Worm (Caenorhabditis elegans): ENCODE data around the gene sds-22.
A peak's percentile ranks its signal among the peaks of the same experiment; 100 is the strongest.

Gene sds-22

DNA sequence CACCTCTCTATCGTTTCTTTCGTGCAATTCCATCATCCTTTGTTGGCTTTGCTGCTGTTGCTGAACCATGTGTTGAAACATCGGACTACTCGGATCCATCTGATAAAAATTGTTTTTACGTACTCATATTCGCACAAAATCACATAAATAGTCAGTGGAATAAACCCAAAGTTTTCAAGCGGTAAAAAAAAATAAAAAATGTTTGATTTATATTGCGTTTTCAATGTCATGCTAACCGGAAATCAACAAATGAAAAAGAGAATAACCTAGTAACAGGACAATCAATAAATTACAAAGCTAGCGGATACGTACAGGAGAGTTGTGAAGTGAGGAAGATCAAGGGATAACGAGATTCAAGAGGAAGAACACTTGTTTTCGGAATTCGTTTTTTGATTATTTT lies 3.3 kb upstream of the sds-22 start, which contains the start of gene mdt-10:
mdt-10 (minus strand) TSS at position 101 of the 400 bp plus-strand sequence.
- no peak for TF ChIP-seq gmeb-1 (tag; optimal IDR thresholded peaks at IDR 0.05)
- TF ChIP-seq nhr-129 (tag; optimal IDR thresholded peaks at IDR 0.05) = no peak
- TF ChIP-seq nhr-12 (tag; optimal IDR thresholded peaks at IDR 0.05) = no peak
- no peak for TF ChIP-seq aly-2 (tag; optimal IDR thresholded peaks at IDR 0.05)
- no peak for TF ChIP-seq lsy-2 (tag; optimal IDR thresholded peaks at IDR 0.05)
- TF ChIP-seq unc-62 (GFP tag; optimal IDR thresholded peaks at IDR 0.05) = no peak
- TF ChIP-seq egl-27 (tag; optimal IDR thresholded peaks at IDR 0.05) = no peak
- no peak for TF ChIP-seq sma-3 (GFP tag; optimal IDR thresholded peaks at IDR 0.05)
- TF ChIP-seq zag-1 (tag; optimal IDR thresholded peaks at IDR 0.05) = no peak
- TF ChIP-seq sem-4 (tag; optimal IDR thresholded peaks at IDR 0.05) = no peak
- no peak for TF ChIP-seq lin-39 (tag; optimal IDR thresholded peaks at IDR 0.05)
- no peak for TF ChIP-seq unc-39 (tag; optimal IDR thresholded peaks at IDR 0.05)
- TF ChIP-seq elt-3 (tag; optimal IDR thresholded peaks at IDR 0.05) = no peak
- TF ChIP-seq F13H6.1 (tag; optimal IDR thresholded peaks at IDR 0.05) = no peak
- no peak for TF ChIP-seq skn-1 (tag; optimal IDR thresholded peaks at IDR 0.05)

- TF ChIP-seq ztf-4 (tag; optimal IDR thresholded peaks at IDR 0.05) (no peak), lsy-2 (tag; optimal IDR thresholded peaks at IDR 0.05) (no peak), unc-39 (tag; optimal IDR thresholded peaks at IDR 0.05) (no peak), lin-13 (GFP tag; optimal IDR thresholded peaks at IDR 0.05) (no peak), lin-11 (tag; optimal IDR thresholded peaks at IDR 0.05) (no peak), ZK546.5 (tag; optimal IDR thresholded peaks at IDR 0.05) (no peak), nhr-6 (tag; optimal IDR thresholded peaks at IDR 0.05) (no peak), unc-55 (GFP tag; optimal IDR thresholded peaks at IDR 0.05) (no peak), mab-5 (tag; optimal IDR thresholded peaks at IDR 0.05) (no peak), ztf-11 (tag; optimal IDR thresholded peaks at IDR 0.05) (no peak), nhr-21 (tag; optimal IDR thresholded peaks at IDR 0.05) (no peak)
Observed at ce11 chrII:7855619-7856018, 2.6 kb upstream of the sds-22 start, which contains the start of gene mdmh-35. mdmh-35 (minus strand) TSS chrII:7855719.

ce11 chrII:7857485-7858010 lies 653 bp upstream of the sds-22 start, which contains the start of the genes cec-3 and T09A5.15:
cec-3 (minus strand) TSS chrII:7857600.
T09A5.15 (plus strand) TSS chrII:7857960.
- TF ChIP-seq lsy-2 (tag; optimal IDR thresholded peaks at IDR 0.05) (peak in 1 of 2 experiments; percentile 69), nhr-25 (tag; optimal IDR thresholded peaks at IDR 0.05) (peak; percentile 2), C34F6.9 (tag; optimal IDR thresholded peaks at IDR 0.05) (peak; percentile 63), crh-2 (tag; optimal IDR thresholded peaks at IDR 0.05) (peak; percentile 44), fos-1 (tag; optimal IDR thresholded peaks at IDR 0.05) (peak; percentile 2), ceh-16 (tag; optimal IDR thresholded peaks at IDR 0.05) (no peak), sma-3 (GFP tag; optimal IDR thresholded peaks at IDR 0.05) (peak; percentile 39), sma-9 (GFP tag; optimal IDR thresholded peaks at IDR 0.05) (peak; percentile 21), sma-9 (tag; optimal IDR thresholded peaks at IDR 0.05) (no peak), F13H6.1 (tag; optimal IDR thresholded peaks at IDR 0.05) (peak; percentile 4), unc-55 (GFP tag; optimal IDR thresholded peaks at IDR 0.05) (peak; percentile 73), nhr-129 (tag; optimal IDR thresholded peaks at IDR 0.05) (peak; percentile 47), lin-13 (GFP tag; optimal IDR thresholded peaks at IDR 0.05) (no peak), lin-11 (tag; optimal IDR thresholded peaks at IDR 0.05) (no peak)

DNA sequence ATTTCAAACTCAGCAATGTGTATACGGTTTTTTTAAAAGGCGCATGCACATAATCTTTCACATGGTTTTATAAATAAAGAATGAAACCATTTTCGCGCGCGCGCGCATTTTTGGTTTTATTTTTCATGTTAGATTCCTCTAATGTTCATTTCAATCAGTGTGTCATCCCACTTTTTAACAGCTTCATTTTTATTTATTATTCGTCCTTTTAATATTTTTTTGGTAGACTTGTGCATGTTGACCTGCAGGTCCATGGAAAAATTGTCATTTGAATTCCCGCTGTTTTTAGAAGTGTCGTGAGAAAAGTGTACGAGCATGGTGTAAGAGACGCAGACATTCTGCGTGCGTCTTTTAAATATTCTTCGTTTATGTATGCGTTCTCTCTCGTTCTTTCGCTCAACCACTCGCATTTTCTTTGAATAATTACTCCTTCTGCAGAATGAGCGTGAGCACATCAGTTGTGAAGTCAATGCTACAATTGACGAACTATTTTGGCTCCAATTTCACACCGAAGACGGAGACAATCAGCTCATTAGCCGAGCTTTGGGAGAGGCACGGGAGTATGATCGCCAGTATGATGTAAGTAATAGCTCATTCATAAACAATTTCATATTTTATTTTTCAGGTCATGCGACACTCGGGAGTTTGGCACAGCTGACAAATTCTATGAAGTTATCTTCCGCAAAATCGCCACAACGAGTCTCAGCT lies 2.2 kb downstream of the sds-22 start, which contains the start of gene lin-5:
lin-5 (plus strand) TSS at position 354 of the 708 bp plus-strand sequence.
- TF ChIP-seq ztf-1 (GFP tag; conservative IDR thresholded peaks at IDR 0.05) (no peak), gmeb-1 (tag; optimal IDR thresholded peaks at IDR 0.05) (peak; percentile 71), fos-1 (tag; optimal IDR thresholded peaks at IDR 0.05) (peak; percentile 16), sem-4 (tag; optimal IDR thresholded peaks at IDR 0.05) (peak; percentile 4), nhr-129 (tag; optimal IDR thresholded peaks at IDR 0.05) (peak; percentile 74), lsy-2 (tag; optimal IDR thresholded peaks at IDR 0.05) (peak in 1 of 2 experiments; percentile 79), lin-13 (GFP tag; optimal IDR thresholded peaks at IDR 0.05) (peak; percentile 58), C34F6.9 (tag; optimal IDR thresholded peaks at IDR 0.05) (peak; percentile 82), unc-55 (GFP tag; optimal IDR thresholded peaks at IDR 0.05) (peak; percentile 89), crh-2 (tag; optimal IDR thresholded peaks at IDR 0.05) (peak; percentile 69), nhr-23 (tag; optimal IDR thresholded peaks at IDR 0.05) (no peak), unc-62 (GFP tag; optimal IDR thresholded peaks at IDR 0.05) (no peak), sma-9 (GFP tag; optimal IDR thresholded peaks at IDR 0.05) (peak; percentile 41), sma-9 (tag; optimal IDR thresholded peaks at IDR 0.05) (no peak)

All from whole organism, L2 larva.